Worm (Caenorhabditis elegans) whole organism, mixed stage, embryonic: Measurements from ENCODE around the gene dhs-18.

Source experiments
- ces-1 ChIP-seq: fragments of 150-350 bp; optimal IDR thresholded peaks from 2 replicates; lab custom pipeline; 2014; ENCODE audit warnings: missing biosample characterization, missing genetic modification reagents, missing genetic modification characterization
- elt-1 ChIP-seq: sonication (generic microtip); optimal IDR thresholded peaks from 2 replicates; lab custom pipeline; 2017; ENCODE audit warnings: missing genetic modification characterization, mild to moderate bottlenecking, missing compliant biosample characterization, antibody characterized with exemption, moderate library complexity, borderline replicate concordance; ENCODE audit not compliant: insufficient read depth
- elt-3 ChIP-seq: fragments of 150-350 bp; optimal IDR thresholded peaks from 2 replicates; lab custom pipeline; 2014; ENCODE audit warnings: missing biosample characterization, missing genetic modification characterization
- flh-1 ChIP-seq: fragments of 200-800 bp; sonication (Bioruptor generic); optimal IDR thresholded peaks from 2 replicates; lab custom pipeline; 2018; ENCODE audit warnings: mild to moderate bottlenecking, missing genetic modification characterization, moderate library complexity, missing compliant biosample characterization
- mab-5 ChIP-seq: fragments of 150-350 bp; optimal IDR thresholded peaks from 2 replicates; lab custom pipeline; 2014; ENCODE audit warnings: missing biosample characterization, missing genetic modification characterization
- mep-1 ChIP-seq: fragments of 150-350 bp; optimal IDR thresholded peaks from 2 replicates; lab custom pipeline; 2017; ENCODE audit warnings: missing biosample characterization, missing genetic modification reagents, missing genetic modification characterization, inconsistent platforms
- nhr-12 ChIP-seq: fragments of 150-350 bp; optimal IDR thresholded peaks from 2 replicates; lab custom pipeline; 2014; ENCODE audit warnings: missing biosample characterization, missing genetic modification characterization
- nhr-28 ChIP-seq: fragments of 150-350 bp; optimal IDR thresholded peaks from 2 replicates; lab custom pipeline; 2014; ENCODE audit warnings: missing biosample characterization, missing genetic modification characterization
- snpc-4 ChIP-seq: fragments of 150-350 bp; optimal IDR thresholded peaks from 2 replicates; lab custom pipeline; 2014; ENCODE audit warnings: missing biosample characterization, missing genetic modification characterization
- unc-39 ChIP-seq: fragments of 150-350 bp; optimal IDR thresholded peaks from 2 replicates; lab custom pipeline; 2014; ENCODE audit warnings: missing biosample characterization, missing genetic modification characterization
- unc-62 ChIP-seq: fragments of 150-350 bp; optimal IDR thresholded peaks from 2 replicates; lab custom pipeline; 2014; ENCODE audit warnings: missing biosample characterization, missing genetic modification reagents, missing genetic modification characterization
- ztf-11 ChIP-seq: fragments of 150-350 bp; optimal IDR thresholded peaks from 2 replicates; lab custom pipeline; 2014; ENCODE audit warnings: missing biosample characterization, missing genetic modification characterization

- TF ChIP-seq elt-3 (tag; lab: Kevin White, UChicago) (no peak), unc-39 (no peak), mep-1 (tag; lab: Kevin White, UChicago) (no peak), mab-5 (tag; lab: Kevin White, UChicago) (no peak), elt-1 (tag; lab: Kevin White, UChicago) (no peak), unc-62 (no peak), ztf-11 (tag; lab: Kevin White, UChicago) (no peak), flh-1 (GFP tag; lab: Kevin White, UChicago) (no peak), ces-1 (no peak), nhr-12 (tag; lab: Kevin White, UChicago) (no peak), nhr-28 (tag; lab: Kevin White, UChicago) (no peak), snpc-4 (no peak)
Measured at ce11 chrV:11057043-11057442, 10.4 kb upstream of the dhs-18 start, which contains the start of gene srh-75.
